Fruit fly (Drosophila melanogaster): ENCODE data around the gene gammaSnap2.

The gammaSnap2 gene

DNA sequence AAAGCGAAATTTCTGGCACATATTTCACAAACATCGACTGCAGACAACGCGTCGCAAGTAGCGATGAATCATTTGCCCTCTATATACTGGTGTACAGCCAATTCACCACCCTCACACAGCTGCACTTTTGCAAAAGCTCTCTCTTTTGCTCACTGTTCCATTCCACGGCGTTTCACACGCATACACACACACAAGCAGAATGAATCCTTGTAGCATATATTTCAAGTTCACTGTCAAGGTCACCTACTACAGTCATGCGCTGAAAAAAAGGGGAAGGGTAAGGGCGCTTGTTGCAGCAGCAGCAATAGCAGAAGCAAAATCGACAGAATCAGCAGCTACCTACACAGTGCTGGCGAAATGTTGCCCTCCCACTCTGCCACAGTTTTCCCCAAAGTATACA lies 40.5 kb downstream of the gammaSnap2 start (continued):
- TF ChIP-seq ewg (GFP tag; optimal IDR thresholded peaks at IDR 0.05), result peak; percentile 81
- TF ChIP-seq CG18764 (GFP tag; optimal IDR thresholded peaks at IDR 0.05), result no peak
- no peak for TF ChIP-seq vvl (GFP tag; IDR thresholded peaks at IDR 0.05)
- no peak for TF ChIP-seq Six4 (GFP tag; optimal IDR thresholded peaks at IDR 0.05)
- TF ChIP-seq Lim3 (GFP tag; IDR thresholded peaks at IDR 0.05), result no peak
- no peak for TF ChIP-seq CG4820 (GFP tag; optimal IDR thresholded peaks at IDR 0.05)
- TF ChIP-seq pb (GFP tag; optimal IDR thresholded peaks at IDR 0.05), result no peak
- 0 out of 2 replicates have a peak, but pooled peaks have one; percentile 33 for TF ChIP-seq CG32767 (GFP tag; IDR thresholded peaks at IDR 0.05)
- no peak for TF ChIP-seq CG5953 (GFP tag; IDR thresholded peaks at IDR 0.05)
- no peak for TF ChIP-seq ac (GFP tag; optimal IDR thresholded peaks at IDR 0.05)
- TF ChIP-seq CG6654 (GFP tag; optimal IDR thresholded peaks at IDR 0.05), result no peak
- no peak for TF ChIP-seq zen (tag; optimal IDR thresholded peaks at IDR 0.05)
- TF ChIP-seq chinmo (GFP tag; IDR thresholded peaks at IDR 0.05; ENCODE audit: partially characterized antibody), result peak; percentile 69; the same call in 1 of the 4 replicates
- TF ChIP-seq CG7786 (GFP tag; optimal IDR thresholded peaks at IDR 0.05), result no peak
- peak; percentile 55 for TF ChIP-seq cg (GFP tag; optimal IDR thresholded peaks at IDR 0.05)
- no peak for TF ChIP-seq tin (GFP tag; optimal IDR thresholded peaks at IDR 0.05)
- no peak for TF ChIP-seq dan (GFP tag; IDR thresholded peaks at IDR 0.05)
- TF ChIP-seq Dbx (GFP tag; IDR thresholded peaks at IDR 0.05), result no peak
- TF ChIP-seq sim (GFP tag; IDR thresholded peaks at IDR 0.05), result no peak
- no peak for TF ChIP-seq Awh (GFP tag; IDR thresholded peaks at IDR 0.05)
- TF ChIP-seq B-H2 (GFP tag; optimal IDR thresholded peaks at IDR 0.05), result no peak
- no peak for TF ChIP-seq Doc2 (GFP tag; IDR thresholded peaks at IDR 0.05)
- TF ChIP-seq CG16815 (GFP tag; optimal IDR thresholded peaks at IDR 0.05), result no peak
- no peak for TF ChIP-seq peb (GFP tag; IDR thresholded peaks at IDR 0.05)
- no peak for TF ChIP-seq CG10274 (GFP tag; optimal IDR thresholded peaks at IDR 0.05)
- TF ChIP-seq Sox100B (GFP tag; optimal IDR thresholded peaks at IDR 0.05), result no peak
- TF ChIP-seq CG13894 (tag; optimal IDR thresholded peaks at IDR 0.05), result no peak
- TF ChIP-seq CG14667 (GFP tag; IDR thresholded peaks at IDR 0.05), result 0 out of 2 replicates have a peak, but pooled peaks have one; percentile 6
- TF ChIP-seq CG6813 (GFP tag; optimal IDR thresholded peaks at IDR 0.05), result no peak
- TF ChIP-seq nau (GFP tag; optimal IDR thresholded peaks at IDR 0.05), result no peak
- TF ChIP-seq scrt (GFP tag; optimal IDR thresholded peaks at IDR 0.05), result peak; percentile 4
- no peak for TF ChIP-seq CG17568 (GFP tag; optimal IDR thresholded peaks at IDR 0.05)
- peak; percentile 6 to 20 for TF ChIP-seq Trl (optimal IDR thresholded peaks at IDR 0.05)
- no peak for TF ChIP-seq Trl (GFP tag; optimal IDR thresholded peaks at IDR 0.05)

DNA sequence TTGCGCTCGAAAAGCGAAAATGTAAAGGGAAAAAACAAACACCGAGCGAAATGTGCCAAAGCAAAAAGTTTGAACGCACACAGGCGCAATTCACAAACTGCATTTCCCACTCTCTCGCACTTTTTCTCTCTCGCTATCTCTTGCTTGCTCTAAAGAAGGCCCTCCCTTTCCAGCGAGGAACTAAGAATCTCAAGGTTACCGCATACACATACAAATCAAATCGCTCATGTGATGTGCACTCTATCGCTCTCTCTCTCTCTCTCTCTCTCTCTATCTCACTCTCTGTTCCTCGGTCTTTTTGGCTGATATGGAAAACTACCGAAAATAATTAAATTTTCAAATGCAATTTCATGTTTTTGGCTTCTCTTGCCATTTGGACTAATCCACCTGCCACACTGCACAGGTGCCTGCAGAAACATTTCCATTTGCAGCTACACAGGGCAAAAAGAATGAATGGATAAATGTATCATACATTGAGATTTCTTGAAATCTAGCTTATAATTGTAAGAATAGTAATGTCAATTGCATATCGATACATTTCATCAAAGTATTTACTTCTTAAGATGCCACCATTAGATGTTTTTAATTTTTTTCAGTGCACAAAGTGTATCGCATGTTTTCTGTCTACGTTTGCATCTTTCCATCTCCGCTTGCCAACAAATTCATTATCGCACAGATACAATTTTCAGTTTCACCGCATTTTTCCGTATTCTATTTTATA lies 41.8 kb downstream of the gammaSnap2 start:
- TF ChIP-seq gsb (GFP tag; IDR thresholded peaks at IDR 0.05) (no peak), CG9437 (GFP tag; optimal IDR thresholded peaks at IDR 0.05) (no peak), bbx (GFP tag; IDR thresholded peaks at IDR 0.05; ENCODE audit: partially characterized antibody) (no peak), CG11504 (tag; optimal IDR thresholded peaks at IDR 0.05) (peak; percentile 64), bsh (GFP tag; optimal IDR thresholded peaks at IDR 0.05) (peak in 1 of 2 experiments; percentile 50), ap (GFP tag; IDR thresholded peaks at IDR 0.05) (no peak), CG32772 (GFP tag; IDR thresholded peaks at IDR 0.05) (no peak), onecut (GFP tag; IDR thresholded peaks at IDR 0.05) (no peak), CG12155 (GFP tag; optimal IDR thresholded peaks at IDR 0.05) (no peak), salm (tag; optimal IDR thresholded peaks at IDR 0.05) (no peak), CG34224 (GFP tag; IDR thresholded peaks at IDR 0.05; ENCODE audit: partially characterized antibody) (no peak), CG14014 (GFP tag; IDR thresholded peaks at IDR 0.05) (no peak), pfk (GFP tag; optimal IDR thresholded peaks at IDR 0.05) (no peak), tgo (GFP tag; IDR thresholded peaks at IDR 0.05) (peak; percentile 30; the same call in 1 of the 3 replicates), CG14441 (GFP tag; IDR thresholded peaks at IDR 0.05) (0 out of 2 replicates have a peak, but pooled peaks have one; percentile 8), dysf (GFP tag; IDR thresholded peaks at IDR 0.05) (peak; percentile 35; the same call in 1 of the 3 replicates), Ssrp (tag; optimal IDR thresholded peaks at IDR 0.05) (peak; percentile 25), ERR (GFP tag; optimal IDR thresholded peaks at IDR 0.05) (no peak)

Measured in whole organism, embryonic.